Fruit fly (Drosophila melanogaster) whole organism, wandering third instar larva: ENCODE measurements around the gene CG15601.

Source experiments
- Dfd ChIP-seq: fragments of >200 bp; optimal IDR thresholded peaks from 2 replicates; lab custom pipeline; 2017; ENCODE audit warnings: missing biosample characterization, missing genetic modification characterization
- HLH106 ChIP-seq: fragments of 200-800 bp; optimal IDR thresholded peaks from 3 replicates; lab custom pipeline; 2019; ENCODE audit warnings: missing biosample characterization, mild to moderate bottlenecking, missing genetic modification characterization, moderate library complexity
- Hnf4 ChIP-seq: fragments of 200-800 bp; sonication (Bioruptor generic); optimal IDR thresholded peaks from 2 replicates; lab custom pipeline; 2016; ENCODE audit warnings: missing biosample characterization, mild to moderate bottlenecking, missing genetic modification characterization
- Rel ChIP-seq, 2 experiments: fragments of 200-800 bp; sonication (Bioruptor generic) in 1 of 2; optimal IDR thresholded peaks; 2 replicates in 1 of 2; 3 replicates in 1 of 2; lab custom pipeline; 2016 to 2019; ENCODE audit warnings: mild to moderate bottlenecking in 2 of 2, missing biosample characterization in 2 of 2, missing genetic modification characterization in 2 of 2, moderate library complexity in 1 of 2
- Vsx2 ChIP-seq: fragments of 200-300, 225-300 bp; sonication (Bioruptor generic); optimal IDR thresholded peaks from 2 replicates; lab custom pipeline; 2018; ENCODE audit warnings: missing biosample characterization, missing genetic modification characterization; ENCODE audit not compliant: partially characterized antibody
- br ChIP-seq: fragments of 200-800 bp; sonication (Bioruptor generic); optimal IDR thresholded peaks from 2 replicates; lab custom pipeline; 2016; ENCODE audit warnings: missing biosample characterization, missing genetic modification characterization
- dmrt93B ChIP-seq: fragments of 200-800 bp; sonication (Bioruptor generic); optimal IDR thresholded peaks from 2 replicates; lab custom pipeline; 2018; ENCODE audit warnings: missing biosample characterization, mild to moderate bottlenecking, missing genetic modification characterization
- foxo ChIP-seq, 2 experiments: fragments of 200-800 bp; sonication (Bioruptor generic); optimal IDR thresholded peaks; 2 replicates in 1 of 2; 3 replicates in 1 of 2; lab custom pipeline; 2016 to 2017; ENCODE audit warnings: missing biosample characterization in 2 of 2, missing genetic modification characterization in 2 of 2
- h ChIP-seq: fragments of 200-800 bp; sonication (Bioruptor generic); optimal IDR thresholded peaks from 3 replicates; lab custom pipeline; 2016; ENCODE audit warnings: missing biosample characterization, mild to moderate bottlenecking, missing genetic modification characterization
- psq ChIP-seq: fragments of 200-800 bp; sonication (Bioruptor generic); optimal IDR thresholded peaks from 3 replicates; lab custom pipeline; 2017; ENCODE audit warnings: missing biosample characterization, mild to moderate bottlenecking, missing genetic modification characterization, moderate library complexity
- woc ChIP-seq: sonication (Bioruptor generic); optimal IDR thresholded peaks from 2 replicates; lab custom pipeline; 2016; ENCODE audit warnings: missing biosample characterization, mild to moderate bottlenecking, missing genetic modification characterization

DNA sequence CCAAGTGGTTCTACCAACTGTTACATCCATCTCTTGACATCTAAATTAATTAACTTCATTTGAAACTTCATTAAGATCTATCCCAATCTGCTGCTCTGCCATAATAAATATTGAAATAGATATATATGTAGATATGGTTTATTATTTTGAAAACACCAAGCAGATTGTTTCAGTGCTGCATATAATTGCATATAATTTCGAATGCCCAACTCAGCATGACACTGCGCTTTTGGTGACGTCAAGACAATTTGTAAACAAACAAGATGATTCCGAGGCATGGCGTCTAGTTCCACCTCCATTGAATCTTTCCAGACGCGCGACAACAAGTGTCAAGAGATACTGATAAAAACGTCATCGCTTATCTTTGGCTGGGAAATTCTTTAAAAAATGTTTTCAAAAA lies 30.4 kb downstream of the CG15601 start:
- TF ChIP-seq Vsx2: no peak
- TF ChIP-seq woc (GFP tag; lab: Kevin White, UChicago): no peak
- no peak for TF ChIP-seq h (GFP tag; lab: Kevin White, UChicago)
- no peak for TF ChIP-seq Hnf4 (GFP tag; lab: Kevin White, UChicago)
- no peak for TF ChIP-seq br (GFP tag; lab: Kevin White, UChicago)
- no peak for TF ChIP-seq psq (GFP tag; lab: Kevin White, UChicago)
- TF ChIP-seq foxo (GFP tag; optimal IDR thresholded peaks at IDR 0.05; lab: Kevin White, UChicago): no peak
- no peak for TF ChIP-seq HLH106 (tag; lab: Kevin White, UChicago)
- TF ChIP-seq Dfd: no peak
- no peak for TF ChIP-seq dmrt93B
- no peak for TF ChIP-seq Rel (GFP tag; optimal IDR thresholded peaks at IDR 0.05; lab: Kevin White, UChicago)
- no peak for TF ChIP-seq Rel (tag; optimal IDR thresholded peaks at IDR 0.05; lab: Kevin White, UChicago)
